Fruit fly (Drosophila melanogaster): Measurements from ENCODE around the gene elav.

elav gene

DNA sequence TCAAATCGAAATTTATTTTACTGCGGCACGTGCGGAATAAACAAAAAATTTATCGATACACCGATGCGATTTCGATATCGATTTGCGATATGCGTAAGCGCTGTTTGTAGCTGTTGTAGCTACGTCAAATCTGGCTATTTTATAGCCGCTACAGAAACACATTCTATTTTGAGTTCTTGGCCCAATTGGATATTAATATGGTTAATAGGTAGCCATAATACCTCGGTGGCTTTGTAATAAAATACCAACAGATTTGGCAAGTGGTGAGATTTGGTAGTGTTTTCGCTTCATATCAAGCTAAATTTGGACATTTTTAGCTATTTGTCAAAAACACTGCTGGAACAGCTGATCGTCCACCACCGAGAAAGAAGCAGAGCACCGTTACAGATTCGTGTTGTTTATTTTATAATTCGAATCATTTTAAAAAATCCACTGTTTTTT is 35.5 kb downstream of the elav start, which contains the start of the genes CG18273 and CG3156 (continued):
- TF ChIP-seq shn (GFP tag; optimal IDR thresholded peaks at IDR 0.05) (peak; percentile 19), CG10274 (GFP tag; optimal IDR thresholded peaks at IDR 0.05) (no peak), CG11398 (GFP tag; optimal IDR thresholded peaks at IDR 0.05) (peak; percentile 15), unc-4 (GFP tag; IDR thresholded peaks at IDR 0.05; ENCODE audit: partially characterized antibody) (peak; percentile 57; the same call in 1 of the 2 replicates), dm (GFP tag; optimal IDR thresholded peaks at IDR 0.05) (peak; percentile 88), maf-S (GFP tag; optimal IDR thresholded peaks at IDR 0.05) (no peak), Eip74EF (GFP tag; optimal IDR thresholded peaks at IDR 0.05) (no peak), mam (GFP tag; optimal IDR thresholded peaks at IDR 0.05) (peak; percentile 34), gcm2 (GFP tag; optimal IDR thresholded peaks at IDR 0.05) (no peak), yki (optimal IDR thresholded peaks at IDR 0.05) (no peak), tup (GFP tag; optimal IDR thresholded peaks at IDR 0.05) (no peak), Nf-YC (tag; optimal IDR thresholded peaks at IDR 0.05) (peak; percentile 53), MBD-R2 (GFP tag; IDR thresholded peaks at IDR 0.05) (peak; percentile 70), pros (GFP tag; optimal IDR thresholded peaks at IDR 0.05) (no peak), nerfin-1 (tag; optimal IDR thresholded peaks at IDR 0.05) (peak; percentile 37), CG12659 (GFP tag; optimal IDR thresholded peaks at IDR 0.05) (peak; percentile 52), CG13287 (GFP tag; IDR thresholded peaks at IDR 0.05; ENCODE audit: partially characterized antibody) (peak; percentile 63; the same call in 1 of the 2 replicates), Stat92E (GFP tag; optimal IDR thresholded peaks at IDR 0.05) (peak in 1 of 3 experiments; percentile 11), Dip2 (GFP tag; IDR thresholded peaks at IDR 0.05) (no peak), sug (tag; optimal IDR thresholded peaks at IDR 0.05) (peak; percentile 53), CG9437 (GFP tag; optimal IDR thresholded peaks at IDR 0.05) (peak; percentile 87), tna (GFP tag; IDR thresholded peaks at IDR 0.05; ENCODE audit: partially characterized antibody) (no peak), row (GFP tag; IDR thresholded peaks at IDR 0.05) (peak; percentile 77), nerfin-2 (GFP tag; IDR thresholded peaks at IDR 0.05; ENCODE audit: partially characterized antibody) (no peak; the same call in none of the 2 replicates), CG10366 (GFP tag; IDR thresholded peaks at IDR 0.05) (no peak), jumu (GFP tag; optimal IDR thresholded peaks at IDR 0.05) (peak; percentile 1), chm (GFP tag; IDR thresholded peaks at IDR 0.05) (no peak), CG9797 (GFP tag; optimal IDR thresholded peaks at IDR 0.05) (peak; percentile 49), Hr3 (GFP tag; optimal IDR thresholded peaks at IDR 0.05) (no peak), crp (GFP tag; optimal IDR thresholded peaks at IDR 0.05) (peak; percentile 40 to 91), Max (GFP tag; optimal IDR thresholded peaks at IDR 0.05) (peak; percentile 52), CG17186 (GFP tag; optimal IDR thresholded peaks at IDR 0.05) (peak; percentile 82), CG34224 (GFP tag; IDR thresholded peaks at IDR 0.05; ENCODE audit: partially characterized antibody) (no peak), CG3281 (GFP tag; optimal IDR thresholded peaks at IDR 0.05) (peak; percentile 25), Dref (GFP tag; IDR thresholded peaks at IDR 0.05) (peak; percentile 74), CG2712 (tag; optimal IDR thresholded peaks at IDR 0.05) (peak; percentile 42), slbo (GFP tag; IDR thresholded peaks at IDR 0.05) (peak; percentile 20; the same call in 1 of the 2 replicates), da (GFP tag; optimal IDR thresholded peaks at IDR 0.05) (no peak), Mrtf (GFP tag; IDR thresholded peaks at IDR 0.05) (no peak), CG6689 (GFP tag; IDR thresholded peaks at IDR 0.05) (0 out of 2 replicates have a peak, but pooled peaks have one; percentile 7), amos (GFP tag; IDR thresholded peaks at IDR 0.05; ENCODE audit: partially characterized antibody) (peak; percentile 28; the same call in 1 of the 2 replicates), Bgb (GFP tag; IDR thresholded peaks at IDR 0.05; ENCODE audit: partially characterized antibody) (peak; percentile 21; the same call in 1 of the 2 replicates), CG17359 (tag; optimal IDR thresholded peaks at IDR 0.05) (peak; percentile 4), B-H2 (GFP tag; optimal IDR thresholded peaks at IDR 0.05) (no peak), Med (GFP tag) (peak; percentile 81), CG16815 (GFP tag; optimal IDR thresholded peaks at IDR 0.05) (no peak), kni (GFP tag; optimal IDR thresholded peaks at IDR 0.05) (peak; percentile 60), CG3407 (GFP tag; optimal IDR thresholded peaks at IDR 0.05) (no peak), wek (GFP tag; optimal IDR thresholded peaks at IDR 0.05) (no peak)

All from whole organism, embryonic.